Worm (Caenorhabditis elegans): ENCODE measurements around the gene fipp-1.

ce11 chrV:4398127-4398526 lies 26.5 kb downstream of the fipp-1 start:
- TF ChIP-seq ama-1 (optimal IDR thresholded peaks at IDR 0.05) (no peak), hnd-1 (tag; optimal IDR thresholded peaks at IDR 0.05) (no peak), ceh-36 (tag; optimal IDR thresholded peaks at IDR 0.05) (no peak)

All from whole organism, early embryonic.